Fruit fly (Drosophila melanogaster): ENCODE results near the gene rpr.

- TF ChIP-seq h (optimal IDR thresholded peaks at IDR 0.05) (no peak), psq (optimal IDR thresholded peaks at IDR 0.05) (no peak), insv (optimal IDR thresholded peaks at IDR 0.05) (no peak), ttk (optimal IDR thresholded peaks at IDR 0.05) (no peak)
These were observed 49.0 kb downstream of the rpr start for dm6 chr3L:18349090-18349709.

Data from Kc167 (cell line).